Worm (Caenorhabditis elegans) whole organism, L2 larva: ENCODE data around the gene F23F1.10.

ENCODE experiments used
- lsy-2 ChIP-seq, 2 experiments: fragments of 150-350 bp in 1 of 2; sonication (generic microtip) in 1 of 2; optimal IDR thresholded peaks; 2 replicates each; lab custom pipeline; 2014 to 2017; ENCODE audit warnings: missing biosample characterization in 2 of 2, missing genetic modification characterization in 2 of 2
- ztf-11 ChIP-seq: sonication (generic microtip); optimal IDR thresholded peaks from 2 replicates; lab custom pipeline; 2017; ENCODE audit warnings: missing biosample characterization, missing genetic modification characterization

DNA sequence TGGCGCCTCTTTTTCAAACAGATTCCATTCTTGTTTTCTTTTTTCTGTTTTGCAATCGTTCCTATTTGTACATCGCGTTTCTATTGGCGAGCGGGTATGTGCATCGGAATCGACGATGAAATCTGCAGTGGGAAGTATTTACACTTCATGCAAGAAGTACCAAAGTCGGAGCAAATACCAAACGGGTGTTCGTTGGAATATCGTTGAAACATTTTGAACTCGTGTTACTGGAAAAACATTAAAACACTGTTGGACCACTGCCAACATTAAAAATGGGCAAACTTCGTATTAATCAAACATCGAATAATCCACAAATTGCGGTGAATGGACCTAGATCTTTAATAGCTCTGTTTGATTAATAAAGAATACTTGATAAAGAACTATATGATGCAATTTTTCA lies 37.4 kb upstream of the F23F1.10 start, which contains the start of gene C23H3.9:
- TF ChIP-seq ztf-11 (tag; lab: Kevin White, UChicago) (no peak), lsy-2 (tag; optimal IDR thresholded peaks at IDR 0.05; lab: Kevin White, UChicago) (no peak)
